Fruit fly (Drosophila melanogaster): ENCODE measurements around the gene Cbs.

The Cbs gene

DNA sequence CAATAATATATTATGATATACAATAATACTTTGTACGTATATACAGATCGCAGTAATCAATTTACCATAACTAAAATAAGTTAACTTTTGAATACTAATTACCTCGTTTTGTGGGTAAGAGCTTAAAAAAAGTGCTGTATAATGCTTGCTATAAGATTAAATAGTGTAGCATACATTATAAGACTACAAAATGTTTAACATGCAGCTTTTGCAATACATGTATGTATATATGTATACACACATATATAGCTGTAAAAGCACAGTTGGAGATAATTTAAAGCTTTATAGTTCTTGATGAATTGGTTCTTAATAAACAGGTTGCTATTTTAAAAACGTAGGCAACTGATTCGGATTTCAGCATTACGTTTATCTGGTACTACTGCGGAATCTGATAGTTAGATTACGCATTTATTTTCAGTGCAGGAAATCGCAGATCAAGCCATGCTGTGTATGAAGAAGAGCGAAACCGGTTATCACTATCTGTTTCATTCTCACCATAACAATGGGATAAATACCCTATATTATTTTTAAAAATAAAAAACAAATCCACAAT, 584 bp upstream of the Cbs start:
- peak; percentile 43 for TF ChIP-seq CG17806 (tag; optimal IDR thresholded peaks at IDR 0.05)
- peak; percentile 23 for TF ChIP-seq CG34367 (tag; optimal IDR thresholded peaks at IDR 0.05)
- peak; percentile 90 for TF ChIP-seq CG4496 (GFP tag; IDR thresholded peaks at IDR 0.05)
- peak; percentile 70 for TF ChIP-seq Pif1A (GFP tag; optimal IDR thresholded peaks at IDR 0.05)
- peak; percentile 66 for TF ChIP-seq CG32121 (GFP tag; IDR thresholded peaks at IDR 0.05)
- peak; percentile 19 for TF ChIP-seq gl (tag; optimal IDR thresholded peaks at IDR 0.05)
- TF ChIP-seq CG13204 (GFP tag; optimal IDR thresholded peaks at IDR 0.05): no peak
- peak; percentile 82 for TF ChIP-seq Ets98B (GFP tag; IDR thresholded peaks at IDR 0.05)
- TF ChIP-seq CG14655 (GFP tag; optimal IDR thresholded peaks at IDR 0.05): no peak
- TF ChIP-seq CG9948 (tag; optimal IDR thresholded peaks at IDR 0.05): no peak
- no peak for TF ChIP-seq CG10348 (GFP tag; IDR thresholded peaks at IDR 0.05)
- peak; percentile 59 for TF ChIP-seq CG8301 (tag; optimal IDR thresholded peaks at IDR 0.05)
- peak; percentile 77 for TF ChIP-seq CG12605 (GFP tag; IDR thresholded peaks at IDR 0.05)
- TF ChIP-seq fd96Ca (GFP tag; IDR thresholded peaks at IDR 0.05): peak; percentile 45; the same call in 2 of the 3 replicates
- TF ChIP-seq rn (GFP tag; IDR thresholded peaks at IDR 0.05): 0 out of 2 replicates have a peak, but pooled peaks have one; percentile 24
- TF ChIP-seq Pif1B (GFP tag; optimal IDR thresholded peaks at IDR 0.05): peak; percentile 66
- TF ChIP-seq Snoo (tag; optimal IDR thresholded peaks at IDR 0.05): no peak
- TF ChIP-seq CG15710 (tag; optimal IDR thresholded peaks at IDR 0.05): peak; percentile 15
- TF ChIP-seq CG8159 (tag; optimal IDR thresholded peaks at IDR 0.05): peak; percentile 50
- peak; percentile 21 for TF ChIP-seq EcR (GFP tag; optimal IDR thresholded peaks at IDR 0.05)
- TF ChIP-seq D1 (tag; optimal IDR thresholded peaks at IDR 0.05): no peak

DNA sequence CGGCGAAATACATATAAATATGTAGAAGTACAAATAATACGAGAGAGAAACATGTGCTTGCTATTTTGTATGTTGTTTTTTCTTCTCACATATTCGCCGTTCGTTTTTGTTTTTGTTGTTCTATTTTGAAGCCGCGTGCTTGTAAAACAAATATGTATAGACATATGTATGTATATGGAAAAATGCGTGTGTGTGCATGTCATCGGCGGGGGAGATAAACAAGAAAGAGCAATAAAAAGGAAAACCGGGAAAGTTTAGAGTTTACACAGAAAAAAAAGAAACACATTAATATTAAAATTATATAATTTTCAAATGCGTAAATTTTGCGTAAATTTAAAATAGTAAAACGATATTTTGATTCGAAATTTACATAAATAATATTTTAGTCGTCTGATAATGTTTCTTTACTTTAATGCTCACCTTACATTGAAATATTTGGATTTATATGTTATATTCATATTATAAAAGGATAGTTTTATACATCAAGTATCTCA, 557 bp downstream of the Cbs start:
- TF ChIP-seq Pif1B (GFP tag; optimal IDR thresholded peaks at IDR 0.05): peak; percentile 31
- TF ChIP-seq gl (tag; optimal IDR thresholded peaks at IDR 0.05): peak; percentile 76
- peak; percentile 28; the same call in 1 of the 3 replicates for TF ChIP-seq CG4496 (GFP tag; IDR thresholded peaks at IDR 0.05)
- TF ChIP-seq Snoo (tag; optimal IDR thresholded peaks at IDR 0.05): no peak
- peak; percentile 64 for TF ChIP-seq CG8301 (tag; optimal IDR thresholded peaks at IDR 0.05)
- peak; percentile 57 for TF ChIP-seq Pif1A (GFP tag; optimal IDR thresholded peaks at IDR 0.05)
- peak; percentile 40 for TF ChIP-seq CG34367 (tag; optimal IDR thresholded peaks at IDR 0.05)
- no peak for TF ChIP-seq rn (GFP tag; IDR thresholded peaks at IDR 0.05)
- TF ChIP-seq CG9948 (tag; optimal IDR thresholded peaks at IDR 0.05): no peak
- peak; percentile 86 for TF ChIP-seq CG12605 (GFP tag; IDR thresholded peaks at IDR 0.05)
- TF ChIP-seq fd96Ca (GFP tag; IDR thresholded peaks at IDR 0.05): peak; percentile 29; the same call in 1 of the 3 replicates
- no peak for TF ChIP-seq CG10348 (GFP tag; IDR thresholded peaks at IDR 0.05)
- TF ChIP-seq CG15710 (tag; optimal IDR thresholded peaks at IDR 0.05): peak; percentile 18
- peak; percentile 45 for TF ChIP-seq D1 (tag; optimal IDR thresholded peaks at IDR 0.05)
- peak; percentile 66 for TF ChIP-seq CG14655 (GFP tag; optimal IDR thresholded peaks at IDR 0.05)
- TF ChIP-seq CG13204 (GFP tag; optimal IDR thresholded peaks at IDR 0.05): peak; percentile 14
- peak; percentile 37 for TF ChIP-seq CG17806 (tag; optimal IDR thresholded peaks at IDR 0.05)
- TF ChIP-seq Ets98B (GFP tag; IDR thresholded peaks at IDR 0.05): peak; percentile 68
- peak; percentile 46 for TF ChIP-seq EcR (GFP tag; optimal IDR thresholded peaks at IDR 0.05)
- TF ChIP-seq CG8159 (tag; optimal IDR thresholded peaks at IDR 0.05): peak; percentile 56
- peak; percentile 41 for TF ChIP-seq CG32121 (GFP tag; IDR thresholded peaks at IDR 0.05)

DNA sequence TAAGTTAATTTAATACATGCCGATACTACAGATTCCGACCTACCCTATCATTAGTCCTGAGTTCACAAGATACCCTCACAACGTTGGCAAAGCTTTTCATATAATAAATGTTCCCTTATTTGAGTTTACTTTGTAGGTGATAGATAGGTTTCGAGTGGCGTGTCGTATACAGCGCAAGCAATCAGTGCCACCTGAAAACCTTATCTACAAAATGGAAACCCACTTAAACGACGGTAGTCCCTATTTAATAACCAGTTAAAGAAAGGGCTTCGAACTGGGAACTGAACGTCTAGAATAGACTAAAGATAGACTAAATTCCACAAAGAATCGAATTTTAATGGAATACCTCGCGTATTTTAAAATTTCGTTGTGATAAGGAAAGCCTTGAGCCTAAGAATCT, 1.2 kb downstream of the Cbs start:
- TF ChIP-seq CG15710 (tag; optimal IDR thresholded peaks at IDR 0.05): no peak
- TF ChIP-seq CG12605 (GFP tag; IDR thresholded peaks at IDR 0.05): no peak
- no peak for TF ChIP-seq CG8159 (tag; optimal IDR thresholded peaks at IDR 0.05)
- TF ChIP-seq CG8301 (tag; optimal IDR thresholded peaks at IDR 0.05): no peak
- no peak for TF ChIP-seq rn (GFP tag; IDR thresholded peaks at IDR 0.05)

DNA sequence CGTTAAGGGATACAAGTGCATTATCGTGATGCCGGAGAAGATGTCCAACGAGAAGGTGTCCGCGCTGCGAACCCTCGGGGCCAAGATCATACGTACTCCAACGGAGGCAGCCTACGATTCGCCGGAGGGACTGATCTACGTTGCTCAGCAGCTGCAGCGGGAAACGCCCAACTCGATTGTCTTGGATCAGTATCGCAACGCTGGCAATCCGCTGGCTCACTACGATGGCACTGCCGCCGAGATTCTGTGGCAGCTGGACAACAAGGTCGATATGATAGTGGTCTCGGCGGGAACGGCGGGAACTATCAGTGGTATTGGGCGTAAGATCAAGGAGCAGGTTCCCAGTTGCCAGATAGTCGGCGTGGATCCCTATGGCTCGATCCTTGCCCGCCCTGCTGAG, 2.8 kb downstream of the Cbs start:
- no peak for TF ChIP-seq CG12605 (GFP tag; IDR thresholded peaks at IDR 0.05)
- no peak for TF ChIP-seq rn (GFP tag; IDR thresholded peaks at IDR 0.05)
- no peak for TF ChIP-seq Snoo (tag; optimal IDR thresholded peaks at IDR 0.05)
- TF ChIP-seq CG10348 (GFP tag; IDR thresholded peaks at IDR 0.05): no peak
- no peak for TF ChIP-seq CG4496 (GFP tag; IDR thresholded peaks at IDR 0.05)
- no peak for TF ChIP-seq CG32121 (GFP tag; IDR thresholded peaks at IDR 0.05)
- no peak for TF ChIP-seq Pif1A (GFP tag; optimal IDR thresholded peaks at IDR 0.05)
- TF ChIP-seq CG14655 (GFP tag; optimal IDR thresholded peaks at IDR 0.05): no peak
- TF ChIP-seq CG8301 (tag; optimal IDR thresholded peaks at IDR 0.05): no peak
- no peak for TF ChIP-seq CG34367 (tag; optimal IDR thresholded peaks at IDR 0.05)
- TF ChIP-seq Ets98B (GFP tag; IDR thresholded peaks at IDR 0.05): no peak
- TF ChIP-seq D1 (tag; optimal IDR thresholded peaks at IDR 0.05): no peak
- no peak for TF ChIP-seq CG17806 (tag; optimal IDR thresholded peaks at IDR 0.05)

DNA sequence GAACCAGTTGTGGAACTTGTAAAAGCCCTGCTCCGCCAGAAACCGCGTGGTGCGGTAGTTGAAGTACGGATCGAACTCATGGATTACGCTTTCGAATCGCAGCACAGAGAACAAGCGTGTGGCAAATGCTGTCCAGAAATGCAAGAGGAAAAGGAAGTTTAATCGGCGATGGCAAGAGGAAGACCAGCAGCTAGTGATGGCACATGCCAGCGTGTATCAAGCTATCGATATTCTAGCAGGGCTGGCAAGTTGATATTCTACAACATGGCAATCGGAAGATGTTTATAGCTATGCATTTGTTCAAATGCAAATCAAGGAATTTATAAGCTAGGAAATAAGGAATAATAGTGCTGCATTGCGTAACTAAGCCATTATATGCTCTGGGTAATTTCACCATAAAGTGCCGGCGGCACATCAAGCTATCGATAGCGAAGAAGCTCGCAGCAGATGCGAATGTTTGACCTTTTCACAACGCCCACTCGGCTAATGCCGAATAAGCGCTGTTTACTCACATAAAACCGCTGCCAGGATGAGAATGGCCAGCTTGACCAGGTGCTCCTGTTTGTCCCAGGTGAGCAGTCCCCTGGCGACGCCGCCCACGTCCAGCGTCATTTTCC, 8.3 kb downstream of the Cbs start:
- peak; percentile 65 for TF ChIP-seq CG13204 (GFP tag; optimal IDR thresholded peaks at IDR 0.05)
- peak; percentile 58 for TF ChIP-seq Pif1B (GFP tag; optimal IDR thresholded peaks at IDR 0.05)
- peak; percentile 28 for TF ChIP-seq CG17806 (tag; optimal IDR thresholded peaks at IDR 0.05)
- TF ChIP-seq CG12605 (GFP tag; IDR thresholded peaks at IDR 0.05): peak; percentile 78
- TF ChIP-seq CG8301 (tag; optimal IDR thresholded peaks at IDR 0.05): peak; percentile 27
- TF ChIP-seq CG32121 (GFP tag; IDR thresholded peaks at IDR 0.05): no peak
- peak; percentile 86 for TF ChIP-seq Snoo (tag; optimal IDR thresholded peaks at IDR 0.05)
- peak; percentile 45 for TF ChIP-seq CG8159 (tag; optimal IDR thresholded peaks at IDR 0.05)
- TF ChIP-seq EcR (GFP tag; optimal IDR thresholded peaks at IDR 0.05): peak; percentile 40
- no peak for TF ChIP-seq CG10348 (GFP tag; IDR thresholded peaks at IDR 0.05)
- peak; percentile 26 for TF ChIP-seq CG14655 (GFP tag; optimal IDR thresholded peaks at IDR 0.05)
- TF ChIP-seq D1 (tag; optimal IDR thresholded peaks at IDR 0.05): no peak
- TF ChIP-seq Pif1A (GFP tag; optimal IDR thresholded peaks at IDR 0.05): peak; percentile 70
- TF ChIP-seq CG15710 (tag; optimal IDR thresholded peaks at IDR 0.05): peak; percentile 47
- peak; percentile 80 for TF ChIP-seq CG4496 (GFP tag; IDR thresholded peaks at IDR 0.05)
- TF ChIP-seq CG9948 (tag; optimal IDR thresholded peaks at IDR 0.05): peak; percentile 13
- TF ChIP-seq Ets98B (GFP tag; IDR thresholded peaks at IDR 0.05): peak; percentile 38; the same call in 1 of the 2 replicates
- TF ChIP-seq CG34367 (tag; optimal IDR thresholded peaks at IDR 0.05): peak; percentile 66
- TF ChIP-seq fd96Ca (GFP tag; IDR thresholded peaks at IDR 0.05): peak; percentile 54; the same call in 1 of the 3 replicates
- TF ChIP-seq rn (GFP tag; IDR thresholded peaks at IDR 0.05): no peak
- peak; percentile 56 for TF ChIP-seq gl (tag; optimal IDR thresholded peaks at IDR 0.05)

Data from whole organism, pupa.